Fruit fly (Drosophila melanogaster) whole organism, prepupa: ENCODE data around the gene CG9933.
A peak's percentile ranks its signal among the peaks of the same experiment; 100 is the strongest.

Source experiments
- Blimp-1 ChIP-seq: fragments of 200-800 bp; sonication (Bioruptor generic); optimal IDR thresholded peaks from 3 replicates; lab custom pipeline; 2017; ENCODE audit warnings: missing biosample characterization, missing genetic modification characterization, mild to moderate bottlenecking, moderate library complexity, missing genetic modification reagents
- CG10631 ChIP-seq: fragments of 200-800 bp; sonication (Bioruptor generic); optimal IDR thresholded peaks from 2 replicates; lab custom pipeline; 2016; ENCODE audit warnings: missing biosample characterization, missing genetic modification characterization
- CG10669 ChIP-seq: fragments of 200-800 bp; sonication (Bioruptor generic); optimal IDR thresholded peaks from 3 replicates; lab custom pipeline; 2018; ENCODE audit warnings: missing biosample characterization, mild to moderate bottlenecking, missing genetic modification characterization, moderate library complexity
- CG11294 ChIP-seq: fragments of 200-800 bp; sonication (Bioruptor generic); IDR thresholded peaks from 2 replicates; pipeline ENCODE4 v1.3.6; 2022; ENCODE audit warnings: missing biosample characterization, missing genetic modification characterization
- CG11902 ChIP-seq: fragments of 200-800 bp; sonication (Bioruptor generic); optimal IDR thresholded peaks from 3 replicates; lab custom pipeline; 2016; ENCODE audit warnings: missing biosample characterization, missing genetic modification characterization
- CG1621 ChIP-seq: fragments of 200-800 bp; sonication (Bioruptor generic); optimal IDR thresholded peaks from 3 replicates; lab custom pipeline; 2018; ENCODE audit warnings: missing biosample characterization, mild to moderate bottlenecking, missing genetic modification characterization
- CG3032 ChIP-seq: fragments of 200-800 bp; optimal IDR thresholded peaks from 2 replicates; lab custom pipeline; 2019; ENCODE audit warnings: missing biosample characterization, mild to moderate bottlenecking, missing genetic modification characterization, moderate library complexity
- CG31627 ChIP-seq: fragments of 200-800 bp; sonication (Bioruptor generic); optimal IDR thresholded peaks from 3 replicates; lab custom pipeline; 2016; ENCODE audit warnings: missing biosample characterization, missing genetic modification characterization
- CG32006 ChIP-seq: fragments of 200-800 bp; sonication (Bioruptor generic); optimal IDR thresholded peaks from 3 replicates; lab custom pipeline; 2017; ENCODE audit warnings: missing biosample characterization, mild to moderate bottlenecking, missing genetic modification characterization
- CG6808 ChIP-seq: fragments of 200-800 bp; sonication (Bioruptor generic); optimal IDR thresholded peaks from 3 replicates; lab custom pipeline; 2017; ENCODE audit warnings: missing biosample characterization, missing genetic modification characterization, mild to moderate bottlenecking, moderate library complexity, missing genetic modification reagents
- CG8119 ChIP-seq: fragments of 200-800 bp; sonication (Bioruptor generic); IDR thresholded peaks from 3 replicates; pipeline ENCODE4 v1.3.6; 2022; ENCODE audit warnings: missing biosample characterization, missing genetic modification characterization
- CG8319 ChIP-seq: fragments of 200-800 bp; sonication (Bioruptor generic); optimal IDR thresholded peaks from 3 replicates; lab custom pipeline; 2016; ENCODE audit warnings: missing biosample characterization, missing genetic modification characterization
- CG9139 ChIP-seq: fragments of 200-800 bp; sonication (Bioruptor generic); optimal IDR thresholded peaks from 3 replicates; lab custom pipeline; 2017; ENCODE audit warnings: missing biosample characterization, mild to moderate bottlenecking, missing genetic modification characterization
- Eip78C ChIP-seq: fragments of 200-800 bp; sonication (Bioruptor generic); peaks from one replicate; lab custom pipeline; 2016; ENCODE audit warnings: missing biosample characterization, missing genetic modification characterization
- Ets21C ChIP-seq: fragments of 200-800 bp; sonication (Bioruptor generic); optimal IDR thresholded peaks from 3 replicates; lab custom pipeline; 2016; ENCODE audit warnings: missing biosample characterization, missing genetic modification characterization
- Ets96B ChIP-seq: fragments of 200-800 bp; optimal IDR thresholded peaks from 2 replicates; lab custom pipeline; 2019; ENCODE audit warnings: missing biosample characterization, mild to moderate bottlenecking, missing genetic modification characterization, moderate library complexity
- Gug ChIP-seq: fragments of 200-800 bp; sonication (Bioruptor generic); IDR thresholded peaks from 2 replicates; pipeline ENCODE4 v1.3.6; 2022; ENCODE audit warnings: missing biosample characterization, missing genetic modification characterization
- Hr38 ChIP-seq: sonication (Bioruptor generic); optimal IDR thresholded peaks from 2 replicates; lab custom pipeline; 2016; ENCODE audit warnings: missing biosample characterization, missing genetic modification characterization
- Hr39 ChIP-seq: fragments of 200-800 bp; sonication (Bioruptor generic); optimal IDR thresholded peaks from 2 replicates; lab custom pipeline; 2016; ENCODE audit warnings: missing biosample characterization, missing genetic modification characterization
- Hr4 ChIP-seq: fragments of 200-800 bp; sonication (Bioruptor generic); optimal IDR thresholded peaks from 3 replicates; lab custom pipeline; 2016; ENCODE audit warnings: missing biosample characterization, missing genetic modification characterization
- Lpt ChIP-seq: fragments of 200-800 bp; sonication (Bioruptor generic); optimal IDR thresholded peaks from 3 replicates; lab custom pipeline; 2016; ENCODE audit warnings: missing biosample characterization, missing genetic modification characterization
- Met ChIP-seq: fragments of 200-800 bp; sonication (Bioruptor generic); optimal IDR thresholded peaks from 3 replicates; lab custom pipeline; 2016; ENCODE audit warnings: missing biosample characterization, missing genetic modification characterization
- Smox ChIP-seq: fragments of 200-800 bp; sonication (Bioruptor generic); optimal IDR thresholded peaks from 3 replicates; lab custom pipeline; 2016; ENCODE audit warnings: missing biosample characterization, missing genetic modification characterization
- Sox102F ChIP-seq: fragments of 200-800 bp; sonication (Bioruptor generic); optimal IDR thresholded peaks from 2 replicates; lab custom pipeline; 2016; ENCODE audit warnings: missing biosample characterization, mild to moderate bottlenecking, missing genetic modification characterization
- Sox14 ChIP-seq: fragments of 200-800 bp; sonication (Bioruptor generic); optimal IDR thresholded peaks from 3 replicates; lab custom pipeline; 2016; ENCODE audit warnings: missing biosample characterization, missing genetic modification characterization
- Sox15 ChIP-seq: fragments of 200-800 bp; sonication (Bioruptor generic); optimal IDR thresholded peaks from 3 replicates; lab custom pipeline; 2016; ENCODE audit warnings: missing biosample characterization, missing genetic modification characterization
- achi ChIP-seq: fragments of 200-800 bp; sonication (Bioruptor generic); optimal IDR thresholded peaks from 3 replicates; lab custom pipeline; 2016; ENCODE audit warnings: missing biosample characterization, missing genetic modification characterization
- cyc ChIP-seq: fragments of 200-800 bp; sonication (Bioruptor generic); optimal IDR thresholded peaks from 3 replicates; lab custom pipeline; 2016; ENCODE audit warnings: missing biosample characterization, missing genetic modification characterization
- dac ChIP-seq: fragments of 200-800 bp; sonication (Bioruptor generic); optimal IDR thresholded peaks from 2 replicates; lab custom pipeline; 2017; ENCODE audit warnings: missing biosample characterization, mild to moderate bottlenecking, missing genetic modification characterization
- dsx ChIP-seq: fragments of 200-800 bp; optimal IDR thresholded peaks from 3 replicates; lab custom pipeline; 2019; ENCODE audit warnings: missing biosample characterization, mild to moderate bottlenecking, missing genetic modification characterization, moderate library complexity; ENCODE audit not compliant: poor library complexity, severe bottlenecking
- esn ChIP-seq: fragments of 200-800 bp; sonication (Bioruptor generic); optimal IDR thresholded peaks from 2 replicates; lab custom pipeline; 2016; ENCODE audit warnings: missing biosample characterization, mild to moderate bottlenecking, missing genetic modification characterization, moderate library complexity
- fd85E ChIP-seq: fragments of 200-800 bp; sonication (Bioruptor generic); optimal IDR thresholded peaks from 3 replicates; lab custom pipeline; 2016; ENCODE audit warnings: missing biosample characterization, missing genetic modification characterization
- fkh ChIP-seq: fragments of 200-800 bp; sonication (Bioruptor generic); optimal IDR thresholded peaks from 3 replicates; lab custom pipeline; 2017; ENCODE audit warnings: missing biosample characterization, mild to moderate bottlenecking, missing genetic modification characterization, moderate library complexity
- lz ChIP-seq: fragments of 200-800 bp; sonication (Bioruptor generic); optimal IDR thresholded peaks from 3 replicates; lab custom pipeline; 2016; ENCODE audit warnings: missing biosample characterization, missing genetic modification characterization
- net ChIP-seq: fragments of 200-800 bp; sonication (Bioruptor generic); optimal IDR thresholded peaks from 3 replicates; lab custom pipeline; 2016; ENCODE audit warnings: missing biosample characterization, missing genetic modification characterization
- pdm3 ChIP-seq: fragments of 200-800 bp; sonication (Bioruptor generic); optimal IDR thresholded peaks from 3 replicates; lab custom pipeline; 2016; ENCODE audit warnings: missing biosample characterization, missing genetic modification characterization
- spab ChIP-seq: fragments of 200-800 bp; sonication (Bioruptor generic); optimal IDR thresholded peaks from 2 replicates; lab custom pipeline; 2017; ENCODE audit warnings: missing biosample characterization, mild to moderate bottlenecking, missing genetic modification characterization, missing genetic modification reagents
- ss ChIP-seq, 2 experiments: fragments of 200-800 bp; sonication (Bioruptor generic); optimal IDR thresholded peaks; 2 replicates in 1 of 2; 3 replicates in 1 of 2; lab custom pipeline; 2017 to 2018; ENCODE audit warnings: mild to moderate bottlenecking in 2 of 2, missing biosample characterization in 2 of 2, missing genetic modification characterization in 2 of 2, moderate library complexity in 1 of 2
- svp ChIP-seq: fragments of 200-800 bp; sonication (Bioruptor generic); peaks from one replicate; lab custom pipeline; 2016; ENCODE audit warnings: missing biosample characterization, missing genetic modification characterization
- topi ChIP-seq: fragments of 200-800 bp; sonication (Bioruptor generic); optimal IDR thresholded peaks from 3 replicates; lab custom pipeline; 2016; ENCODE audit warnings: missing biosample characterization, missing genetic modification characterization

CG9933 gene

dm6 chr2L:13021020-13021781 lies at the start of gene CG9933:
CG9933 (minus strand) TSS chr2L:13021312.
- TF ChIP-seq CG32006 (GFP tag; lab: Kevin White, UChicago) (no peak), Eip78C (GFP tag; lab: Kevin White, UChicago) (no peak), Hr38 (GFP tag; lab: Kevin White, UChicago) (no peak), lz (GFP tag; lab: Kevin White, UChicago) (no peak), CG11294 (no peak), pdm3 (GFP tag; lab: Kevin White, UChicago) (no peak), CG6808 (no peak), Sox15 (GFP tag; lab: Kevin White, UChicago) (no peak), esn (GFP tag; lab: Kevin White, UChicago) (no peak), CG8119 (no peak), Hr39 (GFP tag; lab: Kevin White, UChicago) (no peak), svp (GFP tag; lab: Kevin White, UChicago) (no peak), CG10631 (no peak), Gug (GFP tag; lab: Robert Waterston, UW) (no peak), Ets96B (tag; lab: Kevin White, UChicago) (no peak)

dm6 chr2L:13069632-13070279 lies 48.6 kb upstream of the CG9933 start:
- TF ChIP-seq dac (GFP tag; lab: Kevin White, UChicago) = no peak
- TF ChIP-seq fd85E = no peak
- no peak for TF ChIP-seq CG11294
- no peak for TF ChIP-seq CG3032 (tag; lab: Kevin White, UChicago)
- no peak for TF ChIP-seq CG31627
- TF ChIP-seq CG10631 = no peak
- no peak for TF ChIP-seq fkh (GFP tag; lab: Kevin White, UChicago)
- no peak for TF ChIP-seq achi
- TF ChIP-seq Gug (GFP tag; lab: Robert Waterston, UW) = no peak
- TF ChIP-seq esn (GFP tag; lab: Kevin White, UChicago) = no peak
- peak; percentile 38 for TF ChIP-seq Sox102F
- no peak for TF ChIP-seq ss (GFP tag; optimal IDR thresholded peaks at IDR 0.05; lab: Kevin White, UChicago)
- TF ChIP-seq CG8319 = no peak
- no peak for TF ChIP-seq CG8119
- no peak for TF ChIP-seq Met
- peak; percentile 70 for TF ChIP-seq svp (GFP tag; lab: Kevin White, UChicago)
- no peak for TF ChIP-seq CG10669
- TF ChIP-seq Ets96B (tag; lab: Kevin White, UChicago) = no peak
- peak; percentile 50 for TF ChIP-seq Eip78C (GFP tag; lab: Kevin White, UChicago)
- TF ChIP-seq Blimp-1 = peak; percentile 95
- no peak for TF ChIP-seq CG6808
- TF ChIP-seq CG32006 (GFP tag; lab: Kevin White, UChicago) = no peak
- TF ChIP-seq spab (GFP tag; lab: Kevin White, UChicago) = no peak
- TF ChIP-seq CG11902 = no peak
- TF ChIP-seq Sox14 (GFP tag; lab: Kevin White, UChicago) = no peak
- TF ChIP-seq Smox = no peak
- TF ChIP-seq net (GFP tag; lab: Kevin White, UChicago) = no peak
- no peak for TF ChIP-seq dsx (GFP tag; lab: Kevin White, UChicago)
- TF ChIP-seq topi (GFP tag; lab: Kevin White, UChicago) = no peak
- TF ChIP-seq Ets21C (GFP tag; lab: Kevin White, UChicago) = no peak
- no peak for TF ChIP-seq Lpt (GFP tag; lab: Kevin White, UChicago)
- no peak for TF ChIP-seq CG1621
- TF ChIP-seq CG9139 (GFP tag; lab: Kevin White, UChicago) = no peak
- TF ChIP-seq cyc (GFP tag; lab: Kevin White, UChicago) = no peak
- TF ChIP-seq Hr4 (GFP tag; lab: Kevin White, UChicago) = no peak
